Worm (Caenorhabditis elegans) whole organism, mixed stage, embryonic: ENCODE data around the gene F53C11.9.

Source experiments
- cnd-1 ChIP-seq: fragments of 200-800 bp; sonication (Bioruptor generic); optimal IDR thresholded peaks from 2 replicates; lab custom pipeline; 2018; ENCODE audit warnings: mild to moderate bottlenecking, missing genetic modification characterization, missing compliant biosample characterization
- elt-1 ChIP-seq: sonication (generic microtip); optimal IDR thresholded peaks from 2 replicates; lab custom pipeline; 2017; ENCODE audit warnings: missing genetic modification characterization, mild to moderate bottlenecking, missing compliant biosample characterization, antibody characterized with exemption, moderate library complexity, borderline replicate concordance; ENCODE audit not compliant: insufficient read depth
- elt-3 ChIP-seq: fragments of 150-350 bp; optimal IDR thresholded peaks from 2 replicates; lab custom pipeline; 2014; ENCODE audit warnings: missing biosample characterization, missing genetic modification characterization
- lsy-2 ChIP-seq: fragments of 150-350 bp; optimal IDR thresholded peaks from 2 replicates; lab custom pipeline; 2014; ENCODE audit warnings: missing biosample characterization, missing genetic modification characterization
- mep-1 ChIP-seq: fragments of 150-350 bp; optimal IDR thresholded peaks from 2 replicates; lab custom pipeline; 2017; ENCODE audit warnings: missing biosample characterization, missing genetic modification reagents, missing genetic modification characterization, inconsistent platforms
- nhr-237 ChIP-seq: fragments of 150-350 bp; optimal IDR thresholded peaks from 2 replicates; lab custom pipeline; 2014; ENCODE audit warnings: missing biosample characterization, missing genetic modification characterization
- snpc-4 ChIP-seq: fragments of 150-350 bp; optimal IDR thresholded peaks from 2 replicates; lab custom pipeline; 2014; ENCODE audit warnings: missing biosample characterization, missing genetic modification characterization
- unc-39 ChIP-seq: fragments of 150-350 bp; optimal IDR thresholded peaks from 2 replicates; lab custom pipeline; 2014; ENCODE audit warnings: missing biosample characterization, missing genetic modification characterization
- ztf-11 ChIP-seq: fragments of 150-350 bp; optimal IDR thresholded peaks from 2 replicates; lab custom pipeline; 2014; ENCODE audit warnings: missing biosample characterization, missing genetic modification characterization

DNA sequence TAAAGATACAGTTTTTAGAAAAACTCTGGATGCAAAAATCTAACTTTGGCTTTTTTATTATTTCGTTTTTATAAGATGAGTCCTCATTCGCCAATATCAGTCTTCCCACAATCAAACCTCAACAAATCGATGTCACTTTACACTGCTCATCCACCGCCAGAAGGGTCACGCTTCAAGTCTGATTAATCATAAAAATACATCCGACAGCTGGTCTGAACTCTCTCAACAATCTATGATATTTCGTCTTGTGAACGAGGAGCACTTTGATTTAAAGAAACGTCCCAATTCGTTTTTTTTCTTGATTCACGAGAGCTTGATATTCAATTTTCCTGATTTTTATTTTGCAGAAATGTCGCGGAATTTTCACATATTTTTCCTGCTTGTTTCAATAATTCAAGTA lies 50.1 kb downstream of the F53C11.9 start, which contains the start of gene nrf-5:
- TF ChIP-seq unc-39 (tag; lab: Kevin White, UChicago) (no peak), nhr-237 (tag; lab: Kevin White, UChicago) (no peak), cnd-1 (no peak), elt-3 (no peak), elt-1 (no peak), snpc-4 (tag; lab: Kevin White, UChicago) (no peak), mep-1 (tag; lab: Kevin White, UChicago) (no peak), ztf-11 (tag; lab: Kevin White, UChicago) (no peak), lsy-2 (no peak)
